Fruit fly (Drosophila melanogaster): ENCODE measurements around the gene rump.

The rump gene

dm6 chr3R:9493627-9494626, 16.2 kb downstream of the rump start, which contains the start of gene CG16779 (continued):
- TF ChIP-seq Hr51 (GFP tag; optimal IDR thresholded peaks at IDR 0.05), result peak in 1 of 2 experiments; percentile 60
- TF ChIP-seq CG13287 (GFP tag; IDR thresholded peaks at IDR 0.05; ENCODE audit: partially characterized antibody), result peak; percentile 40; the same call in 1 of the 2 replicates
- TF ChIP-seq Eip74EF (GFP tag; optimal IDR thresholded peaks at IDR 0.05), result peak in 1 of 2 experiments; percentile 56
- TF ChIP-seq CG15514 (GFP tag; optimal IDR thresholded peaks at IDR 0.05), result peak; percentile 13
- peak; percentile 74 for TF ChIP-seq CG2678 (tag; optimal IDR thresholded peaks at IDR 0.05)
- no peak for TF ChIP-seq TFAM (GFP tag; optimal IDR thresholded peaks at IDR 0.05)
- TF ChIP-seq twi (tag; optimal IDR thresholded peaks at IDR 0.05), result peak; percentile 58
- 0 out of 2 replicates have a peak, but pooled peaks have one; percentile 11 for TF ChIP-seq CG3847 (GFP tag; IDR thresholded peaks at IDR 0.05)
- TF ChIP-seq Fer2 (tag; optimal IDR thresholded peaks at IDR 0.05), result no peak
- TF ChIP-seq corto (GFP tag; optimal IDR thresholded peaks at IDR 0.05), result no peak
- no peak for TF ChIP-seq Rfx (GFP tag; IDR thresholded peaks at IDR 0.05)
- TF ChIP-seq CG5953 (GFP tag; IDR thresholded peaks at IDR 0.05), result 0 out of 2 replicates have a peak, but pooled peaks have one; percentile 14
- TF ChIP-seq NC2α (GFP tag; optimal IDR thresholded peaks at IDR 0.05), result no peak
- TF ChIP-seq CG11093 (GFP tag; IDR thresholded peaks at IDR 0.05), result 0 out of 3 replicates have a peak, but pooled peaks have one; percentile 6
- TF ChIP-seq Dref (GFP tag; IDR thresholded peaks at IDR 0.05), result 0 out of 2 replicates have a peak, but pooled peaks have one; percentile 17
- TF ChIP-seq sens (GFP tag), result peak; percentile 92
- TF ChIP-seq CG15696 (tag; optimal IDR thresholded peaks at IDR 0.05), result peak; percentile 55
- peak; percentile 82; the same call in 1 of the 4 replicates for TF ChIP-seq chinmo (GFP tag; IDR thresholded peaks at IDR 0.05; ENCODE audit: partially characterized antibody)
- TF ChIP-seq Hr3 (GFP tag; optimal IDR thresholded peaks at IDR 0.05), result peak; percentile 53
- TF ChIP-seq Pdp1 (GFP tag; optimal IDR thresholded peaks at IDR 0.05), result peak in 1 of 2 experiments; percentile 44
- TF ChIP-seq Hmr (GFP tag; optimal IDR thresholded peaks at IDR 0.05), result peak; percentile 15
- TF ChIP-seq Deaf1 (tag; optimal IDR thresholded peaks at IDR 0.05), result peak; percentile 90
- TF ChIP-seq az2 (GFP tag; optimal IDR thresholded peaks at IDR 0.05), result peak; percentile 59
- TF ChIP-seq YL-1 (GFP tag; optimal IDR thresholded peaks at IDR 0.05), result no peak
- no peak for TF ChIP-seq CG4282 (GFP tag; optimal IDR thresholded peaks at IDR 0.05)
- TF ChIP-seq trh (GFP tag; optimal IDR thresholded peaks at IDR 0.05), result peak; percentile 14
- TF ChIP-seq Blimp-1 (GFP tag; optimal IDR thresholded peaks at IDR 0.05), result peak; percentile 30
- peak; percentile 36; the same call in 1 of the 2 replicates for TF ChIP-seq CG4404 (GFP tag; IDR thresholded peaks at IDR 0.05)
- TF ChIP-seq CG8388 (GFP tag; optimal IDR thresholded peaks at IDR 0.05), result peak; percentile 25
- peak; percentile 24 for TF ChIP-seq Xbp1 (GFP tag; optimal IDR thresholded peaks at IDR 0.05)
- no peak for TF ChIP-seq en (GFP tag; optimal IDR thresholded peaks at IDR 0.05)
- TF ChIP-seq tin (GFP tag; optimal IDR thresholded peaks at IDR 0.05), result peak; percentile 47
- no peak for TF ChIP-seq ken (GFP tag; IDR thresholded peaks at IDR 0.05)
- no peak for TF ChIP-seq bowl (GFP tag; IDR thresholded peaks at IDR 0.05)
- no peak for TF ChIP-seq Dfd (GFP tag; optimal IDR thresholded peaks at IDR 0.05)
- peak; percentile 90 for TF ChIP-seq crol (GFP tag; IDR thresholded peaks at IDR 0.05)
- no peak for TF ChIP-seq lov (optimal IDR thresholded peaks at IDR 0.05)
- TF ChIP-seq lov (GFP tag; IDR thresholded peaks at IDR 0.05), result no peak
- TF ChIP-seq pzg (GFP tag; optimal IDR thresholded peaks at IDR 0.05), result peak; percentile 64
- peak; percentile 56 for TF ChIP-seq CG2712 (tag; optimal IDR thresholded peaks at IDR 0.05)
- TF ChIP-seq Six4 (GFP tag; optimal IDR thresholded peaks at IDR 0.05), result no peak
- TF ChIP-seq CG10979 (tag; optimal IDR thresholded peaks at IDR 0.05), result peak; percentile 49
- TF ChIP-seq CG1233 (GFP tag; optimal IDR thresholded peaks at IDR 0.05), result peak; percentile 21
- TF ChIP-seq fu2 (GFP tag; optimal IDR thresholded peaks at IDR 0.05), result no peak
- peak in 1 of 2 experiments; percentile 10 for TF ChIP-seq bsh (GFP tag; optimal IDR thresholded peaks at IDR 0.05)
- TF ChIP-seq Oaz (GFP tag; IDR thresholded peaks at IDR 0.05), result no peak
- TF ChIP-seq CG3407 (GFP tag; optimal IDR thresholded peaks at IDR 0.05), result no peak
